Worm (Caenorhabditis elegans): Measurements from ENCODE around the gene zip-6.

DNA sequence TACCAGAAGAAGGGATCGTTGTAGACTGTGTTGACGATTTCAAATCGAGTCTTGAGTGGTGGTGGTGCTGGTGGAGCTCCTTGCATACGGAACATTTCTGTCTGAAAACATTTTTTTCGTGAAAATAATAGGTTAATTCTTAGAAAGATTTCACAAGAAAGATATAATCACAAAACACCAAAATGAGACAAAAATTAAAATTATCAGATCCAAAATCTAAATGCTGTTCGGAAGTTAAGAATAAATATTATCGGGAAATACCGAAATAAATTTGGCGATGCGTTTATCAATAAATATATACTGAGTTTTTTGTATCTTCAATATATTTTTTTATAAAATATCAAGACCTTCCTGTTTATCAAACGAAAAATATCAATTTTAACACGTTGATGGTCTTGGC lies 39.4 kb downstream of the zip-6 start, which contains the start of gene C08F8.9:
- TF ChIP-seq dao-5 (tag; optimal IDR thresholded peaks at IDR 0.05) (no peak), W03F9.2 (tag; optimal IDR thresholded peaks at IDR 0.05) (no peak)
